Worm (Caenorhabditis elegans): Measurements from ENCODE around the gene C29F9.8.

- no peak for TF ChIP-seq F13H6.1 (tag; optimal IDR thresholded peaks at IDR 0.05)
- peak; percentile 14 for TF ChIP-seq ama-1 (optimal IDR thresholded peaks at IDR 0.05)
- TF ChIP-seq egl-27 (tag; optimal IDR thresholded peaks at IDR 0.05) = no peak
- peak; percentile 65 for TF ChIP-seq sem-4 (tag; optimal IDR thresholded peaks at IDR 0.05)
- no peak for TF ChIP-seq nhr-11 (tag; optimal IDR thresholded peaks at IDR 0.05)
- TF ChIP-seq nhr-77 (tag; optimal IDR thresholded peaks at IDR 0.05) = no peak
- TF ChIP-seq unc-39 (tag; optimal IDR thresholded peaks at IDR 0.05) = no peak
- TF ChIP-seq zag-1 (tag; optimal IDR thresholded peaks at IDR 0.05) = peak; percentile 72
- no peak for TF ChIP-seq elt-3 (tag; optimal IDR thresholded peaks at IDR 0.05)
These were observed 34.5 kb downstream of the C29F9.8 start for ce11 chrIII:62383-62873.

All from whole organism, L2 larva.